Fruit fly (Drosophila melanogaster) whole organism, prepupa: Measurements from ENCODE around the gene CG46426.

ENCODE experiments used
- Blimp-1 ChIP-seq: fragments of 200-800 bp; sonication (Bioruptor generic); optimal IDR thresholded peaks from 3 replicates; lab custom pipeline; 2017; ENCODE audit warnings: missing biosample characterization, missing genetic modification characterization, mild to moderate bottlenecking, moderate library complexity, missing genetic modification reagents
- CG10631 ChIP-seq: fragments of 200-800 bp; sonication (Bioruptor generic); optimal IDR thresholded peaks from 2 replicates; lab custom pipeline; 2016; ENCODE audit warnings: missing biosample characterization, missing genetic modification characterization
- CG11294 ChIP-seq: fragments of 200-800 bp; sonication (Bioruptor generic); IDR thresholded peaks from 2 replicates; pipeline ENCODE4 v1.3.6; 2022; ENCODE audit warnings: missing biosample characterization, missing genetic modification characterization
- CG11762 ChIP-seq: fragments of 200-800 bp; sonication (Bioruptor generic); optimal IDR thresholded peaks from 3 replicates; lab custom pipeline; 2016; ENCODE audit warnings: missing biosample characterization, missing genetic modification characterization; ENCODE audit not compliant: insufficient read depth
- CG11902 ChIP-seq: fragments of 200-800 bp; sonication (Bioruptor generic); optimal IDR thresholded peaks from 3 replicates; lab custom pipeline; 2016; ENCODE audit warnings: missing biosample characterization, missing genetic modification characterization
- CG15336 ChIP-seq: fragments of 200-800 bp; sonication (Bioruptor generic); IDR thresholded peaks from 2 replicates; pipeline ENCODE4 v1.3.6; 2022; ENCODE audit warnings: missing biosample characterization, missing genetic modification characterization
- CG1621 ChIP-seq: fragments of 200-800 bp; sonication (Bioruptor generic); optimal IDR thresholded peaks from 3 replicates; lab custom pipeline; 2018; ENCODE audit warnings: missing biosample characterization, mild to moderate bottlenecking, missing genetic modification characterization
- CG31627 ChIP-seq: fragments of 200-800 bp; sonication (Bioruptor generic); optimal IDR thresholded peaks from 3 replicates; lab custom pipeline; 2016; ENCODE audit warnings: missing biosample characterization, missing genetic modification characterization
- CG32006 ChIP-seq: fragments of 200-800 bp; sonication (Bioruptor generic); optimal IDR thresholded peaks from 3 replicates; lab custom pipeline; 2017; ENCODE audit warnings: missing biosample characterization, mild to moderate bottlenecking, missing genetic modification characterization
- CG6163 ChIP-seq: fragments of 200-800 bp; sonication (Bioruptor generic); IDR thresholded peaks from 3 replicates; pipeline ENCODE4 v1.3.6; 2022; ENCODE audit warnings: missing biosample characterization, missing genetic modification characterization
- CG6792 ChIP-seq: fragments of 200-800 bp; sonication (Bioruptor generic); optimal IDR thresholded peaks from 3 replicates; lab custom pipeline; 2016; ENCODE audit warnings: missing biosample characterization, missing genetic modification characterization
- CG6808 ChIP-seq: fragments of 200-800 bp; sonication (Bioruptor generic); optimal IDR thresholded peaks from 3 replicates; lab custom pipeline; 2017; ENCODE audit warnings: missing biosample characterization, missing genetic modification characterization, mild to moderate bottlenecking, moderate library complexity, missing genetic modification reagents
- CG6854 ChIP-seq: fragments of 200-800 bp; sonication (Bioruptor generic); optimal IDR thresholded peaks from 2 replicates; lab custom pipeline; 2017; ENCODE audit warnings: missing biosample characterization, mild to moderate bottlenecking, missing genetic modification characterization
- CG9139 ChIP-seq: fragments of 200-800 bp; sonication (Bioruptor generic); optimal IDR thresholded peaks from 3 replicates; lab custom pipeline; 2017; ENCODE audit warnings: missing biosample characterization, mild to moderate bottlenecking, missing genetic modification characterization
- Eip78C ChIP-seq: fragments of 200-800 bp; sonication (Bioruptor generic); peaks from one replicate; lab custom pipeline; 2016; ENCODE audit warnings: missing biosample characterization, missing genetic modification characterization
- Eip93F ChIP-seq: fragments of 200-800 bp; sonication (Bioruptor generic); optimal IDR thresholded peaks from 2 replicates; lab custom pipeline; 2016; ENCODE audit warnings: missing biosample characterization, mild to moderate bottlenecking, missing genetic modification characterization
- Ets21C ChIP-seq: fragments of 200-800 bp; sonication (Bioruptor generic); optimal IDR thresholded peaks from 3 replicates; lab custom pipeline; 2016; ENCODE audit warnings: missing biosample characterization, missing genetic modification characterization
- Ets96B ChIP-seq: fragments of 200-800 bp; optimal IDR thresholded peaks from 2 replicates; lab custom pipeline; 2019; ENCODE audit warnings: missing biosample characterization, mild to moderate bottlenecking, missing genetic modification characterization, moderate library complexity
- Hr4 ChIP-seq: fragments of 200-800 bp; sonication (Bioruptor generic); optimal IDR thresholded peaks from 3 replicates; lab custom pipeline; 2016; ENCODE audit warnings: missing biosample characterization, missing genetic modification characterization
- Lpt ChIP-seq: fragments of 200-800 bp; sonication (Bioruptor generic); optimal IDR thresholded peaks from 3 replicates; lab custom pipeline; 2016; ENCODE audit warnings: missing biosample characterization, missing genetic modification characterization
- OdsH ChIP-seq: fragments of 200-800 bp; sonication (Bioruptor generic); optimal IDR thresholded peaks from 3 replicates; lab custom pipeline; 2016; ENCODE audit warnings: missing biosample characterization, missing genetic modification characterization
- Smox ChIP-seq: fragments of 200-800 bp; sonication (Bioruptor generic); optimal IDR thresholded peaks from 3 replicates; lab custom pipeline; 2016; ENCODE audit warnings: missing biosample characterization, missing genetic modification characterization
- Sox14 ChIP-seq: fragments of 200-800 bp; sonication (Bioruptor generic); optimal IDR thresholded peaks from 3 replicates; lab custom pipeline; 2016; ENCODE audit warnings: missing biosample characterization, missing genetic modification characterization
- cyc ChIP-seq: fragments of 200-800 bp; sonication (Bioruptor generic); optimal IDR thresholded peaks from 3 replicates; lab custom pipeline; 2016; ENCODE audit warnings: missing biosample characterization, missing genetic modification characterization
- dsx ChIP-seq: fragments of 200-800 bp; optimal IDR thresholded peaks from 3 replicates; lab custom pipeline; 2019; ENCODE audit warnings: missing biosample characterization, mild to moderate bottlenecking, missing genetic modification characterization, moderate library complexity; ENCODE audit not compliant: poor library complexity, severe bottlenecking
- eg ChIP-seq: fragments of 200-800 bp; sonication (Bioruptor generic); IDR thresholded peaks from 3 replicates; pipeline ENCODE4 v1.3.6; 2022; ENCODE audit warnings: missing biosample characterization, missing genetic modification characterization
- esn ChIP-seq: fragments of 200-800 bp; sonication (Bioruptor generic); optimal IDR thresholded peaks from 2 replicates; lab custom pipeline; 2016; ENCODE audit warnings: missing biosample characterization, mild to moderate bottlenecking, missing genetic modification characterization, moderate library complexity
- fd59A ChIP-seq: fragments of 200-800 bp; sonication (Bioruptor generic); optimal IDR thresholded peaks from 2 replicates; lab custom pipeline; 2017; ENCODE audit warnings: missing biosample characterization, mild to moderate bottlenecking, missing genetic modification characterization, missing genetic modification reagents
- fkh ChIP-seq: fragments of 200-800 bp; sonication (Bioruptor generic); optimal IDR thresholded peaks from 3 replicates; lab custom pipeline; 2017; ENCODE audit warnings: missing biosample characterization, mild to moderate bottlenecking, missing genetic modification characterization, moderate library complexity
- pdm3 ChIP-seq: fragments of 200-800 bp; sonication (Bioruptor generic); optimal IDR thresholded peaks from 3 replicates; lab custom pipeline; 2016; ENCODE audit warnings: missing biosample characterization, missing genetic modification characterization
- salr ChIP-seq, 2 experiments: fragments of 200-800 bp; sonication (Bioruptor generic); optimal IDR thresholded peaks; 3 replicates each; lab custom pipeline; 2016 to 2018; ENCODE audit warnings: missing biosample characterization in 2 of 2, missing genetic modification characterization in 2 of 2, mild to moderate bottlenecking in 1 of 2
- ss ChIP-seq, 2 experiments: fragments of 200-800 bp; sonication (Bioruptor generic); optimal IDR thresholded peaks; 2 replicates in 1 of 2; 3 replicates in 1 of 2; lab custom pipeline; 2017 to 2018; ENCODE audit warnings: mild to moderate bottlenecking in 2 of 2, missing biosample characterization in 2 of 2, missing genetic modification characterization in 2 of 2, moderate library complexity in 1 of 2
- vri ChIP-seq: fragments of 200-800 bp; sonication (Bioruptor generic); optimal IDR thresholded peaks from 3 replicates; lab custom pipeline; 2016; ENCODE audit warnings: missing biosample characterization, mild to moderate bottlenecking, missing genetic modification characterization

The CG46426 gene

dm6 chr2L:11807697-11808226 lies 34.9 kb upstream of the CG46426 start (continued):
- TF ChIP-seq CG6808 (GFP tag; lab: Kevin White, UChicago) = peak; percentile 5
- peak; percentile 42 for TF ChIP-seq fkh (GFP tag; lab: Kevin White, UChicago)
- peak; percentile 1 for TF ChIP-seq Blimp-1 (GFP tag; lab: Kevin White, UChicago)
- TF ChIP-seq CG1621 (tag; lab: Kevin White, UChicago) = peak; percentile 78
- TF ChIP-seq, all 60 proteins: peak for 30

DNA sequence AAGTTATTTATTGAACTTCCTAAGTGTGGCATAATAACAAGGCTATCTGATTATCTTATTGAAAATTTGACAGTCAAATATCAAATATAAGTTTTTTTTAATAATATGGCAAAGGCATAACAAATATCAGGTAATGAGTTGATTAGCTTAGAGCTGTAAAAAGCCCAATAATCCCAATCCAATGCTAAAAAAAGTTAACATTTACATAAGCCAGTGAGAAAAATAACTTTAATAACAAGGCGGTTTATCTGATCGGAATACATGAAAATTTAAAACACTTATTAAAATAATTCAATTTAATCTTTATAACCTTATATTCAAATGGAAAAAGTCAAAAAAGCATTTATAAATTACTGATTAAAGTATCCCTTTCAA lies 34.3 kb upstream of the CG46426 start:
- TF ChIP-seq Hr4 (GFP tag; lab: Kevin White, UChicago) (peak; percentile 6), Smox (peak; percentile 23), CG11762 (no peak), Ets96B (tag; lab: Kevin White, UChicago) (no peak), CG6792 (GFP tag; lab: Kevin White, UChicago) (no peak), CG32006 (GFP tag; lab: Kevin White, UChicago) (peak; percentile 25), Ets21C (GFP tag; lab: Kevin White, UChicago) (no peak), Eip93F (GFP tag; lab: Kevin White, UChicago) (no peak), fd59A (GFP tag; lab: Kevin White, UChicago) (peak; percentile 1)
- TF ChIP-seq, all 60 proteins: peak for 4

- TF ChIP-seq CG1621 (tag; lab: Kevin White, UChicago) (peak; percentile 42), cyc (peak; percentile 4), CG31627 (GFP tag; lab: Kevin White, UChicago) (no peak), ss (GFP tag; optimal IDR thresholded peaks at IDR 0.05; lab: Kevin White, UChicago) (peak; percentile 66 to 82), OdsH (GFP tag; lab: Kevin White, UChicago) (peak; percentile 15), fd59A (GFP tag; lab: Kevin White, UChicago) (no peak), CG32006 (GFP tag; lab: Kevin White, UChicago) (no peak), fkh (GFP tag; lab: Kevin White, UChicago) (peak; percentile 23), CG6854 (GFP tag; lab: Kevin White, UChicago) (peak; percentile 5), CG9139 (GFP tag; lab: Kevin White, UChicago) (peak; percentile 29), CG11294 (no peak), CG6808 (GFP tag; lab: Kevin White, UChicago) (peak; percentile 28), esn (GFP tag; lab: Kevin White, UChicago) (peak; percentile 31), dsx (GFP tag; lab: Kevin White, UChicago) (peak; percentile 17), CG15336 (0 out of 2 replicates have a peak, but pooled peaks have one; percentile 26), CG6163 (GFP tag; lab: Robert Waterston, UW) (peak; percentile 58; the same call in 2 of the 3 replicates), eg (GFP tag; lab: Robert Waterston, UW) (peak; percentile 50; the same call in 1 of the 3 replicates), Eip78C (GFP tag; lab: Kevin White, UChicago) (peak; percentile 85), vri (peak; percentile 71), CG10631 (GFP tag; lab: Kevin White, UChicago) (no peak), CG11902 (GFP tag; lab: Kevin White, UChicago) (no peak), Lpt (peak; percentile 47), salr (GFP tag; optimal IDR thresholded peaks at IDR 0.05; lab: Kevin White, UChicago) (no peak), Hr4 (GFP tag; lab: Kevin White, UChicago) (no peak), Eip93F (GFP tag; lab: Kevin White, UChicago) (peak; percentile 19), pdm3 (GFP tag; lab: Kevin White, UChicago) (peak; percentile 6), Sox14 (peak; percentile 8)
Measured at dm6 chr2L:11808702-11809583, 33.7 kb upstream of the CG46426 start, which contains the start of gene crol. Gene crol (minus strand): TSS chr2L:11809438.
